Worm (Caenorhabditis elegans): ENCODE measurements around the gene xpb-1.

The xpb-1 gene

DNA sequence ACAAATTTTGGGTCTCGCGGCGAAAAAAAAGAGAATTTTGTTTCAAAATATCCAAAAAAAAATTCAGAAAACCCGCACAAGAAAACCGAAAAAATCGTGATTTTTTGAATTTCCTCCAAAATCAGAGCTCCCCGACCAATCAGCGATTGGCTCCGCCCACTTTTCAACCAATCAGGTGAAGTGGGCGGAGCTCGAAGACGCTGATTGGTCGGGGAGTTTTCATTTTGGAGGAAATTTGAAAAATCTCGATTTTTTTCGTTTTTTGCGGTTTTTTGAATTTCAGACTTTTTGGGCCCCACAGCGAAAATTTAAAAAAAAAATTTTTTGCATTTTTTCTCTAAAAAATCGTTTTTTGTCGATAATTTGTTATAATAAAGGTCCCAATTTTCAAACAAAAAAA lies 36.9 kb upstream of the xpb-1 start:
- TF ChIP-seq ceh-13 (GFP tag; optimal IDR thresholded peaks at IDR 0.05) (no peak), ama-1 (optimal IDR thresholded peaks at IDR 0.05) (no peak), scrt-1 (GFP tag; IDR thresholded peaks at IDR 0.05) (no peak), sea-1 (GFP tag; conservative IDR thresholded peaks at IDR 0.05) (no peak), ceh-36 (tag; optimal IDR thresholded peaks at IDR 0.05) (no peak), aly-1 (tag; optimal IDR thresholded peaks at IDR 0.05) (no peak), pes-1 (GFP tag; IDR thresholded peaks at IDR 0.05) (no peak), hmg-4 (GFP tag; optimal IDR thresholded peaks at IDR 0.05) (no peak), tbx-11 (GFP tag; IDR thresholded peaks at IDR 0.05) (no peak), tbx-37 (GFP tag; conservative IDR thresholded peaks at IDR 0.05) (no peak), F13C5.2 (tag; optimal IDR thresholded peaks at IDR 0.05) (no peak), tra-4 (tag; optimal IDR thresholded peaks at IDR 0.05) (no peak), hmbx-1 (tag; optimal IDR thresholded peaks at IDR 0.05) (no peak), B0310.2 (tag; optimal IDR thresholded peaks at IDR 0.05) (no peak), hnd-1 (tag; optimal IDR thresholded peaks at IDR 0.05) (no peak), flt-1 (GFP tag; IDR thresholded peaks at IDR 0.05) (no peak)

DNA sequence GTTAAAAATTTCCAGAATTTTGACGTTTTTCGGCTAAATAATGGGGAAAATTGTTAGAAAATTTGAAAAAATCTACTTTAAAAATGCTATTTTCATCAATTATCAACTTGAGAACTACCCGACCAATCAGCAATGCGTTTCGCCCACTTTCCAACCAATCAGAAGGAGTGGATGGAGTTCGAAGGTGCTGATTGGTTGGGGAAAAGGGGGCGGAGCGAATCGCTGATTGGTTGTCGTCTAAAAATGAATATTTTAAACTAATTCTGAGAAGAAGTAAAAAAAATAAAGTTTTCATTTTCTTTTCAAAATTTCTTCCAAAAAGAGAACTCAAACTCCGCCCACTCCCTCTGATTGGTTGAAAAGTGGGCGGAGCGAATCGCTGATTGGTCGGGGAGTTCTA lies 36.2 kb upstream of the xpb-1 start:
- no peak for TF ChIP-seq hnd-1 (tag; optimal IDR thresholded peaks at IDR 0.05)
- no peak for TF ChIP-seq tbx-11 (GFP tag; IDR thresholded peaks at IDR 0.05)
- TF ChIP-seq flt-1 (GFP tag; IDR thresholded peaks at IDR 0.05), result no peak
- no peak for TF ChIP-seq tbx-37 (GFP tag; conservative IDR thresholded peaks at IDR 0.05)
- TF ChIP-seq ceh-36 (tag; optimal IDR thresholded peaks at IDR 0.05), result no peak
- TF ChIP-seq ets-7 (tag; optimal IDR thresholded peaks at IDR 0.05), result no peak
- TF ChIP-seq sea-1 (GFP tag; conservative IDR thresholded peaks at IDR 0.05), result no peak
- no peak for TF ChIP-seq hmg-4 (GFP tag; optimal IDR thresholded peaks at IDR 0.05)
- TF ChIP-seq F13C5.2 (tag; optimal IDR thresholded peaks at IDR 0.05), result no peak
- no peak for TF ChIP-seq ceh-13 (GFP tag; optimal IDR thresholded peaks at IDR 0.05)
- TF ChIP-seq tra-4 (tag; optimal IDR thresholded peaks at IDR 0.05), result no peak
- TF ChIP-seq hmbx-1 (tag; optimal IDR thresholded peaks at IDR 0.05), result no peak
- no peak for TF ChIP-seq scrt-1 (GFP tag; IDR thresholded peaks at IDR 0.05)
- TF ChIP-seq ama-1 (optimal IDR thresholded peaks at IDR 0.05), result no peak

DNA sequence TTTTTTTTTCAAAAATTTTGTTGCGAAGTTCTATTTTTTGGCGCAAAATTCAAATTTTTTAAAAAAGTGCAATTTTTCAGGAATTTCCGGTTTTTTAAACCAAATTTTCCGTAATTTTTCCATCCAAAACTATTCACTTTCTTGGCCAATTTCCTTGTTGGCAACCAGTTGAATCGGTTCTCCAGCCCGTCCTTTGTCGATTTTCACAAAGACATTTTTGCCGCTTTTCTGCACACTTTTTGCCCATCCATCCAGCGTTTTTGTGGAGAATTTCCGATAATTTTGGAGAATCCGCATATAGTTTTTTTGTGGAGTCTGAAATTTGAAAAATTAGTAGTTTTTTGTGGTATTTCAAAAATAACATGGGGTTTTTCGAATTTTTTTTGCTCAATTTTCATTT lies 34.0 kb upstream of the xpb-1 start:
- TF ChIP-seq pes-1 (GFP tag; IDR thresholded peaks at IDR 0.05) (no peak), sea-1 (GFP tag; conservative IDR thresholded peaks at IDR 0.05) (no peak), scrt-1 (GFP tag; IDR thresholded peaks at IDR 0.05) (no peak), ets-7 (tag; optimal IDR thresholded peaks at IDR 0.05) (no peak), hmbx-1 (tag; optimal IDR thresholded peaks at IDR 0.05) (no peak), hnd-1 (tag; optimal IDR thresholded peaks at IDR 0.05) (no peak), hmg-4 (GFP tag; optimal IDR thresholded peaks at IDR 0.05) (no peak), B0310.2 (tag; optimal IDR thresholded peaks at IDR 0.05) (no peak), tbx-11 (GFP tag; IDR thresholded peaks at IDR 0.05) (no peak), ceh-36 (tag; optimal IDR thresholded peaks at IDR 0.05) (no peak), flt-1 (GFP tag; IDR thresholded peaks at IDR 0.05) (no peak), ceh-13 (GFP tag; optimal IDR thresholded peaks at IDR 0.05) (no peak)

DNA sequence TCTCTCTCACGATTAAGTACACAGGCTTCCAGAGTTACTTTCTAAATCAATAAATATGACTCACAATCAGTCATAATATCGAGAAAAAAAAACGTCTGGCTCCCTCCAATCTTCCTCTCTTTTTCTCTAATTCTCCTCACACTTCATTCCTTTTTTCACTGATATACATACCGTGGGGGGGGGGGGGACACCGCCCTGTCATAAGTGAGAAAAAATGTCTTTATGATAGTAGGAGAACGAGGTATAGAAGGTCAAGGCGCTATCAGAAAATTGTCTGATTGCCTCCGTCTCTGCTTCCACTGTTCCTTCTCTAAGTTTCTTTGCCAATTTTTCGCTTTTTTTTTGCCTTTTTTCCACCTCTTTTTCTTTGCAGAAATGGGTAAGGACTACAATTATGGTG lies 30.0 kb upstream of the xpb-1 start, which contains the start of gene Y66D12A.24:
Y66D12A.24 (plus strand) TSS at position 370 of the 400 bp plus-strand sequence.
- TF ChIP-seq sea-1 (GFP tag; conservative IDR thresholded peaks at IDR 0.05), result no peak
- TF ChIP-seq ets-7 (tag; optimal IDR thresholded peaks at IDR 0.05), result no peak
- no peak for TF ChIP-seq B0310.2 (tag; optimal IDR thresholded peaks at IDR 0.05)
- TF ChIP-seq scrt-1 (GFP tag; IDR thresholded peaks at IDR 0.05), result no peak
- no peak for TF ChIP-seq hmbx-1 (tag; optimal IDR thresholded peaks at IDR 0.05)
- no peak for TF ChIP-seq F13C5.2 (tag; optimal IDR thresholded peaks at IDR 0.05)
- TF ChIP-seq ceh-13 (GFP tag; optimal IDR thresholded peaks at IDR 0.05), result no peak
- no peak for TF ChIP-seq tra-4 (tag; optimal IDR thresholded peaks at IDR 0.05)
- TF ChIP-seq ceh-36 (tag; optimal IDR thresholded peaks at IDR 0.05), result no peak

DNA sequence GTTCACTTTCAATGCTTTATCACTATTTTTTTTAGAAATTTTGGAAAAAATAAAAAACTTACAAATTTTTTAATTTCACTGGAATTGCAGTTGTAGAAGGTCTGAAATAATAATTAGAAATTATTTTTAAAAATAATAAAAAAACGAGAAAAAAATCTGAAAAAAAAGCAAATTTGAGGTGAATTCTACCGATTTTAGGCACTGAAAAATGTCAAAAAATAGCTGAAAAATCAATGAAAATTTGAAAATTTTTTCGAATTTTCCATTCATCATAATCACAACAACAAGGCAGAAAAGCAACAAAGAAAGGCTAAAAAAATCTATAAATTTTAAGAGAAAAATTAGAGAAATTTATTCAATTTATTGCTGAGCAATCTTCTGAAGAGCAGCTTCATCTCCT lies 25.8 kb upstream of the xpb-1 start, which contains the start of gene nars-2:
nars-2 (minus strand) TSS at position 101 of the 400 bp plus-strand sequence.
- TF ChIP-seq tbx-37 (GFP tag; conservative IDR thresholded peaks at IDR 0.05) (no peak), F13C5.2 (tag; optimal IDR thresholded peaks at IDR 0.05) (no peak), flt-1 (GFP tag; IDR thresholded peaks at IDR 0.05) (no peak), hnd-1 (tag; optimal IDR thresholded peaks at IDR 0.05) (no peak), B0310.2 (tag; optimal IDR thresholded peaks at IDR 0.05) (no peak), hmg-4 (GFP tag; optimal IDR thresholded peaks at IDR 0.05) (no peak), ama-1 (optimal IDR thresholded peaks at IDR 0.05) (no peak)

DNA sequence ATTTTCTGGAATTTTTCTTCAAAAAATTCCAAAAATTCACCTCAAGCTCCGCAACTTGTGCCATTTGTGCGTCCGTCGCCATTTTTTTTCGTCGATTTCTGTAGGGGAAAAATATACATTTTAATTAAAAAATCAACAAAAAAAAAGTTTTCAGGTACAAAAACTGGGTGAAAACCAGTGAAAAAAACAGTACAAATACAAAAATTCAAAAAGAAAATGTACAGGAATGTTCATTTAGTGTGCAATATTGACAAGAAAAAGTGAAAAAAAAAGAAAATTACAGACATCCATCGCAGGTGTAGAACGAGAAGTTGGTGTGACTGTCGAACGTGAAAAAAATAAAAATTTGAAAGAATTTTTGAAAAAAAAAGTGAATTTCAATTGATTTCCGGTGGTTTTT lies 23.7 kb upstream of the xpb-1 start, which contains the start of gene tin-10:
tin-10 (minus strand) TSS at position 101 of the 400 bp plus-strand sequence.
- TF ChIP-seq scrt-1 (GFP tag; IDR thresholded peaks at IDR 0.05), result no peak
- TF ChIP-seq tbx-11 (GFP tag; IDR thresholded peaks at IDR 0.05), result no peak

DNA sequence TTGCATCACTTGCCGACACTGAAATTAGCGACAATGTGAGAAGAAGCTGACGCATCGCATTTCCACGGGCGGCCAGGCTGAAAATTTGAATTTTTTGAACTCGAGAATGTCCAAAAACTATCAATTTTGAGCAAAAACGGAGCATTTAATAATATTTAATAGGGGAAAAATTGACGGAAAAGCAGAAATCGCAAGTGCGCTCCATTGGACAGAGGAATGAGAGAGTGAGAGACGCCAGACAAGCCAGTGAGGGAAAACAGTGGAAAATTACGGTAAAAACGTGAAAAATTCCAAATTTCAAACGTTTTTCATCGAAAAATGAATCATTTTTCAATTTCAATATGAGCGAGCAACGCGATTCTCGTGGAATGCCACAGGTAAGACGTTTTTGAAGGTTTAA lies 21.2 kb upstream of the xpb-1 start, which contains the start of the genes Y66D12A.21 and spe-6:
Y66D12A.21 (minus strand) TSS at position 90 of the 400 bp plus-strand sequence.
spe-6 (plus strand) TSS at position 276 of the 400 bp plus-strand sequence.
- TF ChIP-seq flt-1 (GFP tag; IDR thresholded peaks at IDR 0.05) (no peak), ceh-13 (GFP tag; optimal IDR thresholded peaks at IDR 0.05) (no peak), tra-4 (tag; optimal IDR thresholded peaks at IDR 0.05) (no peak), ama-1 (optimal IDR thresholded peaks at IDR 0.05) (no peak), tbx-11 (GFP tag; IDR thresholded peaks at IDR 0.05) (no peak), scrt-1 (GFP tag; IDR thresholded peaks at IDR 0.05) (no peak), ets-7 (tag; optimal IDR thresholded peaks at IDR 0.05) (no peak), sea-1 (GFP tag; conservative IDR thresholded peaks at IDR 0.05) (no peak), hmg-4 (GFP tag; optimal IDR thresholded peaks at IDR 0.05) (no peak), tbx-37 (GFP tag; conservative IDR thresholded peaks at IDR 0.05) (no peak), B0310.2 (tag; optimal IDR thresholded peaks at IDR 0.05) (no peak), ceh-36 (tag; optimal IDR thresholded peaks at IDR 0.05) (no peak)

DNA sequence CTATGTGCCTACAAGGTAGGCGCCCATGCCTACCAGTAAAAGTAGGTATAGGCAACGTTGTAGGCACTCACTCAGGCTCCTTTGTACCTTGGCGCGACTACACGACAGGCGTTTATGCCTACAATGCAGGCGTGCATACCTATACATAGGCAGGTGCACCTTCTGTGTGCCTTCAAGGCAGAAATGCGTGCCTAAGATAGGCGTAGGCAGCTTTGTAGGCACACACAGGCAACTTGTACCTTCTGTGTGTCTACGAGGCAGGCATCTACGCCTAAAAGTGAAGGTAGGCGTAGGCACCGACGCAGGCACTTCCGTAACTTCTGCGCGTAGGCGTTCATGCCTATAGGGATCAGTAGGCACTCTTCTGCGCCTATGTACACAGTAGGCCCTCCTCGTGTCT lies 20.8 kb upstream of the xpb-1 start:
- TF ChIP-seq ceh-36 (tag; optimal IDR thresholded peaks at IDR 0.05) (no peak), scrt-1 (GFP tag; IDR thresholded peaks at IDR 0.05) (0 out of 2 replicates have a peak, but pooled peaks have one; percentile 7), tbx-37 (GFP tag; conservative IDR thresholded peaks at IDR 0.05) (no peak)
